Worm (Caenorhabditis elegans): ENCODE data around the gene Y37E11B.10.

DNA sequence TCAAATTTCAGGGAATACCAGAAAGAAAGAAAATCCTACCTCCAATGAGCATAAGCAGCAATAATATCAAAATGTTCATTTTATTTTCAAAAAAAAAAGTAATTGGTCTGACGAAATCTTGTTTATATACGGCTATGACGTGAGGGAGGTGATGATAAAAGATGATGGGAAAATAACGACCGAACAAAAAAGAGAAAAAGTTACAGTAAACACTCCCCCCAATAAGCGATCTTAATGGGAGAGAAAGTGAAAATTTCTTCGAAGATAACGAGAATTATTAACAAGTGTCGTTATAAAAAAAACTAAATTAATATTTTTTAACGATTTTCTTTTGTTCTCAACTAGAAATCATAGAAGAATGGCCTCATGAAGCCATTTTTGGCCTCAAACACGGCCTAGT lies 6.3 kb downstream of the Y37E11B.10 start, which contains the start of gene Y37E11B.7:
- TF ChIP-seq snpc-4 (tag; optimal IDR thresholded peaks at IDR 0.05) (no peak), ztf-11 (tag; optimal IDR thresholded peaks at IDR 0.05) (no peak), ama-1 (optimal IDR thresholded peaks at IDR 0.05) (no peak)

Measured in whole organism, L1 larva.